Worm (Caenorhabditis elegans): ENCODE data around the gene spp-31.
A peak's percentile ranks its signal among the peaks of the same experiment; 100 is the strongest.

spp-31 gene

DNA sequence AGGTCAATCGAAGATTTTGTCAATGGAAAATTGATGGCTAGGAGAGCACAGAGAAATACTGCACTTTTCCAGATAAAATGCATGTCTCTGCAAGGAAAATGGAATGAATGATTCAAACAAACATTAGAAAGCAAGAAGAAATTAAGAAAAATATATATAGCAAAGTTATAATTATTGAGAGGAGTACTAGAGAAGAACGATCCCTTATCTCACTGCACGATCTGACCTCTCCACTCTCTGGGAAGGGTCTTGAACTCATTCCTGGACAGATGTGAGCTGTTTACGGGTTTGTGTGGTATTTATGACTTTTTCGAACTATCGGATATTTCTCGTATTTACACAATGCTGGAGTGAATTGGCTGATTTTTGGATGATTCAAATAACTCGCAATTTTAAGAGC is 23.9 kb downstream of the spp-31 start, which contains the start of gene Y77E11A.23:
TSS of gene Y77E11A.23 (minus strand) at position 107 of the 400 bp plus-strand sequence.
- no peak for TF ChIP-seq unc-130 (GFP tag; optimal IDR thresholded peaks at IDR 0.05)
- TF ChIP-seq mep-1 (tag; optimal IDR thresholded peaks at IDR 0.05) = no peak
- TF ChIP-seq madf-9 (GFP tag; conservative IDR thresholded peaks at IDR 0.05) = no peak
- TF ChIP-seq duxl-1 (tag; optimal IDR thresholded peaks at IDR 0.05; ENCODE audit: poor library complexity) = no peak
- no peak for TF ChIP-seq pha-4 (GFP tag; IDR thresholded peaks at IDR 0.05)
- TF ChIP-seq pha-4 (tag; optimal IDR thresholded peaks at IDR 0.05) = no peak
- no peak for TF ChIP-seq zfp-3 (GFP tag; conservative IDR thresholded peaks at IDR 0.05)
- TF ChIP-seq hlh-30 (tag; optimal IDR thresholded peaks at IDR 0.05; ENCODE audit: insufficient read depth) = no peak
- no peak for TF ChIP-seq nhr-111 (GFP tag; optimal IDR thresholded peaks at IDR 0.05)
- no peak for TF ChIP-seq zfp-2 (tag; optimal IDR thresholded peaks at IDR 0.05)
- TF ChIP-seq F10B5.3 (tag; optimal IDR thresholded peaks at IDR 0.05) = no peak

DNA sequence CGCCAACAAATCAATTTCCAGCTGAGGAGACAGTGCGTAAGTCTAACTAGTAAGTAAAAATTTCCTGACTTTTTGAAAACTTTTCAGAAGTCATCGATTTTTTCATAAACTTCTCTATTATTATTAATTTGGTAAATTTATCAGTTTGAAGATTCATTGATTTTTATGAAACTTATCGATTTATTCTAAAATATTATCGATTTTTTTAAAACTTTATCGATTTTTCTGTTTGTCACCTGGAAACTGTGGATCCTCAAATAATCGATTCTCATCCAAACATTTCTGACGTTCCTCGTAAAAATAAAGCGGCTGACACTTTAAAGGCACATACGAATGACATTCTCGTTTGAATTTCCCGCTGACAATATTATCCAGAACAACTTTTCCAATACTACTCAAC is 27.6 kb downstream of the spp-31 start:
- TF ChIP-seq ceh-28 (tag; optimal IDR thresholded peaks at IDR 0.05) = peak; percentile 75
- no peak for TF ChIP-seq duxl-1 (tag; optimal IDR thresholded peaks at IDR 0.05; ENCODE audit: poor library complexity)

DNA sequence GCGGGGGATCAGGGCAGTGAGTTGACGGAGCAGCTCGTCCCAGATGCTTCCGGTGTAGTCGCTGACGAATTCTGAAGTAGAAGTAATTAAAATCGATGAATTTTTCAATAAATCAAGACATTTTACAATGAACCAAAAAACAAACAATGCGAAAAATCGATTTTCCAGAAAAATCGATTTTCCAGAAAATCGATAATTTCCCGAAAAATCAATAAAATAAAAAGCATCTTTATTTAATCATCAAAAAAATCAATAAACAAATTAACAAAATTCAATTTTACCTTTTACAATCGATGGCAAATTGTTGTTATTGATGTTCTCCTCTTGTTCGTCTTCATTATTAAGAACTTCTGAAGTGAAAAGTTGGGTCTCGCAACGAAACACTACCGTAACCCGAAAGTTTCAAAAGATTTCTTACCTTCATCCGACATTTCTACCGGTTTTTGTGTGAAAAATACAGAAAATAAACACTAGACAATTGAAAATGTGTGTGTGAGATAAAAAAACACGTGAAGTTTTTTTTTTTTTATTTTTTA is 28.3 kb downstream of the spp-31 start, which contains the start of gene clp-6:
TSS of gene clp-6 (minus strand) at position 486 of the 536 bp plus-strand sequence.
- TF ChIP-seq mep-1 (tag; optimal IDR thresholded peaks at IDR 0.05) (no peak), ceh-28 (tag; optimal IDR thresholded peaks at IDR 0.05) (peak; percentile 94), zfp-2 (tag; optimal IDR thresholded peaks at IDR 0.05) (no peak)

DNA sequence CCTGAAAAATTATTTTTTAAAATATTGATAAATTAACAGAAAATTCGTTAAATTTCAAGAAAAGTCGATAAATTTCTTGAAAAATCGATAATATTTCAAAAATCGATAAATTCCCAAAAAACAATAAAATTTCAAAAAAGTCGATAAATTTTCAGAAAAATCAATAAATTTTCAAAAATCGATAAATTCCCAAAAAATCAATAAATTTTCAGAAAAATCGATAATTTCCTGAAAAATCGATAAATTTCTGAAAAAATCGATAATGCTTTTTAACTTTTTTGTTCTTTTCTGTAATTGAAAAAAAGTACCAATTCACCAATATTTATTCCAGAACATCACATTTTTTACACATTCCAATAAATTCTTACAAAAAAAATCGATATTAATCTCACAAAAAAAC is 28.8 kb downstream of the spp-31 start:
- no peak for TF ChIP-seq mdt-29 (GFP tag; IDR thresholded peaks at IDR 0.05)
- TF ChIP-seq ceh-28 (tag; optimal IDR thresholded peaks at IDR 0.05) = peak; percentile 98

DNA sequence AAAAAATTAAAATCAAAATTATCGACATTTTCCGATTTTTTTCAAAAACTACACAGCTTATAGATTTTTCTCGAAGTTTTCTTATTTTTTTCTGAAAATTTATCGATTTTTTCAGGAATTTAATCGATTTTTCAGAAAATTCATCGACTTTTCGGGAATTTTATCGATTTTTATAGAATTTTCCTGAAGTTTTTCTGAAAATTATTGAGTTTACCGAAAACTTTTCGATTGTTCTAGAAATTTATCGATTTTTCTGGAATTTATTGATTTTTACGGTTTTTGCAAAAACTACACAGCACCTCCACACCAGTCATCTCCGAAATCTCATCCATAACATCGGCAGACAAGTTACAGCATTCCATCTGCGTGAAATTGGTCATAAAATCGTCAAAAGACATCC is 31.3 kb downstream of the spp-31 start:
- TF ChIP-seq hmg-1.1 (GFP tag; IDR thresholded peaks at IDR 0.05) = 0 out of 2 replicates have a peak, but pooled peaks have one; percentile 12
- TF ChIP-seq ceh-62 (tag; optimal IDR thresholded peaks at IDR 0.05) = no peak
- no peak for TF ChIP-seq zfp-3 (GFP tag; conservative IDR thresholded peaks at IDR 0.05)
- TF ChIP-seq rbr-2 (tag; optimal IDR thresholded peaks at IDR 0.05) = no peak
- peak; percentile 74 for TF ChIP-seq ceh-28 (tag; optimal IDR thresholded peaks at IDR 0.05)

DNA sequence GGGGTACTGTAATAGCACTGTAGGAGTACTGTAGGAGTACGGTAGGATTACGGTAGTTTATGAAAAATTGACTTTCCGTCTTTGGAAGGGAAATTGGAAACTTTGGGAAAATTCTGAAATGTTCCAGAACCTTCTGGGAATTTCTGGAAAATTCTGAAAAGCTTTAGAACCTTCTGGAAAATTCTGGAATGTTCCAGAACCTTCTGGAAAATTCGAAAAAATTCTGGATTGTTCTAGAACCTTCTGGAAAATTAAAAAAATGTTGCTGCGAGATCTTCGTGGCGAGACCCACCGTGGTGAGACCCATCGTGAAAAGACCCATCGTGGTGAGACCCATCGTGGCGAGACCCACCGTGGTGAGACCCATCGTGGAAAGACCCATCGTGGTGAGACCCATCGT is 33.7 kb downstream of the spp-31 start:
- TF ChIP-seq set-16 (GFP tag; IDR thresholded peaks at IDR 0.05) = peak; percentile 62; the same call in 1 of the 2 replicates

DNA sequence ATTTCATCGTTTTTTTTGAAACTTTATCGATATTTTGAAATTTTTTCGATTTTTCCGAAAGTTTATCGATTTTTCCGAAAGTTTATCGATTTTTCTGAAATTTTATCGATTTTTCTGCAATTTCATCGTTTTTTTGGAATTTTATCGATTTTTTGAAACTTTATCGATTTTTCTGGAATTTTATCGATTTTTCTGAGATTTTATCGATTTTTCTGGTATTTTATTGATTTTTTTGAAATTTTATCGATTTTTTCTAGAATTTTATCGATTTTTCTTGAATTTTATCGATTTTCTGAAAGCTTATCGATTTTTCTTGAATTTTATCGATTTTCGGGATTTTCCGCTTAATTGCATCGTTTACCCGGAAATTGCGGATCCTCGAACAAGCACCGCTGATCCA is 37.1 kb downstream of the spp-31 start:
- TF ChIP-seq F49E8.2 (tag; optimal IDR thresholded peaks at IDR 0.05; ENCODE audit: borderline replicate concordance) (no peak), ceh-28 (tag; optimal IDR thresholded peaks at IDR 0.05) (peak; percentile 94)

DNA sequence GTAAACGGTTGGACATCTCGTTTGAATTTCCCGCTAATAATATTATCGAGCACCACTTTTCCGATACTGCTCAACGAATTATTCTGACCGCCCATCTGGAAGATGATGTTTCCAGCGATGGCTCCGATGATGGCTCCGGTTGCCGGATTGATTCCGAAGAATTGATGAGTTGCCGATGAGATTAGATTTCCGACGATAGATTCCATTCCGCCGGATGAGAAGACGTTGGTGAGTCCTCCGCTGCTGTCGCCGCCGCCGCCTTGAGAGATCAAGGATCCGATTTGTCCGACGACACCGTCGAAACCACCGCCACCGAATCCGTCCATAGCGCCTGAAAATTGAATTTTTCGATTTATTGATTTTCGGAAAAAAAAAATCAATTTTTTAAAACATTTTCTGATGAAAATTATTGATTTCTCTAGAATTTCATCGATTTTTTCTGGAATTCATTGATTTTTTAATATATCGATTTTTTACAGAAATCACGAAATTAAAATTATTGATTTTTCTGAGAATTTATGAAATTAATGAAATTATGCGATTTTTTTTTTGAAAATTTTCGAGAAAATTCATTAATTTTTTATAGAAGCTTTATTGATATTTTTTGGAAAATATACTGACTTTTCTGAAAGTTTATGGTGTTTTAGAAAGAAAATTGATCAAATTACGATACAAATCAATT is 37.8 kb downstream of the spp-31 start:
- TF ChIP-seq ceh-44 (GFP tag; IDR thresholded peaks at IDR 0.05) (no peak), aha-1 (tag) (no peak), nhr-77 (tag; optimal IDR thresholded peaks at IDR 0.05) (no peak), dmd-8 (GFP tag; IDR thresholded peaks at IDR 0.05) (no peak), zfp-2 (tag; optimal IDR thresholded peaks at IDR 0.05) (no peak), madf-5 (GFP tag; IDR thresholded peaks at IDR 0.05) (no peak), sdz-12 (GFP tag; optimal IDR thresholded peaks at IDR 0.05) (no peak), F44E2.7 (GFP tag; IDR thresholded peaks at IDR 0.05) (no peak), set-16 (GFP tag; IDR thresholded peaks at IDR 0.05) (peak; percentile 54), ceh-28 (tag; optimal IDR thresholded peaks at IDR 0.05) (peak; percentile 60), ZK546.5 (tag; optimal IDR thresholded peaks at IDR 0.05) (no peak), saeg-2 (GFP tag; IDR thresholded peaks at IDR 0.05) (no peak)
